Worm (Caenorhabditis elegans): ENCODE data around the gene srd-39.

DNA sequence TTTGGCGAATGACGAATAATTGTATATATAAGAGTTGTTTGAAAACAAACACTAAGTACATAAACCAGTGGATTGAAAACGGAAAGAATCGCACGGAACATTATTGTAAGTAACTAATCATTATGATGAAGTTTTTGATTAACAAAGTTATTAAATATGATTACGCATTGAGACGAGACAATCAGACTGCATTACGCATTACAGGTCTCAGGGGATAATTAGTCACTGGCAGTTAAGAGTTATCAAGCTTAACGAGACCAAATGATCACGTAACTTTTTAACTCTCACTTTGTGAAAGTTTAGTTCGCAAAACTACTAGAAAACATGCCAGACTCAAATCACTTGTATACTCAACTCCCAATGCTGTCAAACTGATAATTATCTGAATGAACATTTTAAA, 3.0 kb upstream of the srd-39 start, which contains the start of gene srd-42:
- TF ChIP-seq ztf-26 (tag; optimal IDR thresholded peaks at IDR 0.05): no peak
- TF ChIP-seq snpc-4 (GFP tag; optimal IDR thresholded peaks at IDR 0.05): no peak
- TF ChIP-seq snpc-4 (tag; optimal IDR thresholded peaks at IDR 0.05): no peak
